Worm (Caenorhabditis elegans): ENCODE measurements around the gene str-144.

- no peak for TF ChIP-seq tbx-37 (GFP tag; conservative IDR thresholded peaks at IDR 0.05)
- no peak for TF ChIP-seq ceh-36 (tag; optimal IDR thresholded peaks at IDR 0.05)
- TF ChIP-seq ama-1 (optimal IDR thresholded peaks at IDR 0.05): no peak
- TF ChIP-seq aly-1 (tag; optimal IDR thresholded peaks at IDR 0.05): no peak
- no peak for TF ChIP-seq B0310.2 (tag; optimal IDR thresholded peaks at IDR 0.05)
- no peak for TF ChIP-seq hnd-1 (tag; optimal IDR thresholded peaks at IDR 0.05)
These were observed 2.3 kb downstream of the str-144 start, which contains the start of gene str-143 for ce11 chrV:8069637-8070036.

Measured in whole organism, early embryonic.